Fruit fly (Drosophila melanogaster) whole organism, embryonic: ENCODE data around the gene mthl1.

Source experiments
- Aef1 ChIP-seq: fragments of 200-800 bp; sonication (Bioruptor generic); IDR thresholded peaks from 3 replicates; pipeline ENCODE4 v1.3.6; 2022; ENCODE audit warnings: missing biosample characterization, missing genetic modification characterization
- B-H2 ChIP-seq: fragments of 200-800 bp; sonication (Bioruptor generic); optimal IDR thresholded peaks from 2 replicates; lab custom pipeline; 2018; ENCODE audit warnings: missing biosample characterization, mild to moderate bottlenecking, missing genetic modification characterization
- Bgb ChIP-seq: fragments of 200-800 bp; sonication (Bioruptor generic); IDR thresholded peaks from 2 replicates; pipeline ENCODE4 v1.3.6; 2022; ENCODE audit warnings: missing biosample characterization, missing genetic modification characterization; ENCODE audit not compliant: partially characterized antibody
- CG1024 ChIP-seq: fragments of 200-800 bp; sonication (Bioruptor generic); IDR thresholded peaks from 2 replicates; pipeline ENCODE4 v1.3.6; 2022; ENCODE audit warnings: missing biosample characterization, missing genetic modification characterization
- CG10321 ChIP-seq: fragments of 200-800 bp; sonication (Bioruptor generic); IDR thresholded peaks from 2 replicates; pipeline ENCODE4 v1.3.6; 2022; ENCODE audit warnings: missing biosample characterization, missing genetic modification characterization
- CG10366 ChIP-seq: fragments of 200-800 bp; sonication (Bioruptor generic); IDR thresholded peaks from 2 replicates; pipeline ENCODE4 v1.3.6; 2022; ENCODE audit warnings: missing biosample characterization, missing genetic modification characterization
- CG10654 ChIP-seq: fragments of 200-800 bp; sonication (Bioruptor generic); optimal IDR thresholded peaks from 2 replicates; lab custom pipeline; 2016; ENCODE audit warnings: missing biosample characterization, missing genetic modification characterization
- CG12219 ChIP-seq: fragments of 200-800 bp; sonication (Bioruptor generic); optimal IDR thresholded peaks from 3 replicates; lab custom pipeline; 2018; ENCODE audit warnings: missing biosample characterization, mild to moderate bottlenecking, missing genetic modification characterization
- CG12391 ChIP-seq: fragments of 200-800 bp; sonication (Bioruptor generic); optimal IDR thresholded peaks from 3 replicates; lab custom pipeline; 2018; ENCODE audit warnings: missing biosample characterization, mild to moderate bottlenecking, missing genetic modification characterization, moderate library complexity
- CG12769 ChIP-seq: fragments of 200-800 bp; sonication (Bioruptor generic); optimal IDR thresholded peaks from 2 replicates; lab custom pipeline; 2019; ENCODE audit warnings: missing biosample characterization, mild to moderate bottlenecking, missing genetic modification characterization, moderate library complexity
- CG13296 ChIP-seq: fragments of 200-800 bp; sonication (Bioruptor generic); optimal IDR thresholded peaks from 3 replicates; lab custom pipeline; 2018; ENCODE audit warnings: missing biosample characterization, mild to moderate bottlenecking, missing genetic modification characterization
- CG16863 ChIP-seq: fragments of 200-800 bp; sonication (Bioruptor generic); optimal IDR thresholded peaks from 3 replicates; lab custom pipeline; 2016; ENCODE audit warnings: missing biosample characterization, missing genetic modification characterization
- CG17912 ChIP-seq: fragments of 200-800 bp; sonication (Bioruptor generic); optimal IDR thresholded peaks from 2 replicates; lab custom pipeline; 2018; ENCODE audit warnings: missing biosample characterization, mild to moderate bottlenecking, missing genetic modification characterization
- CG1832 ChIP-seq: fragments of 200-800 bp; sonication (Bioruptor generic); optimal IDR thresholded peaks from 2 replicates; lab custom pipeline; 2017; ENCODE audit warnings: missing biosample characterization, mild to moderate bottlenecking, missing genetic modification characterization, inconsistent platforms
- CG2199 ChIP-seq: fragments of 200-800 bp; sonication (Bioruptor generic); IDR thresholded peaks from 3 replicates; pipeline ENCODE4 v1.3.6; 2022; ENCODE audit warnings: missing biosample characterization, missing genetic modification characterization
- CG31224 ChIP-seq: fragments of 200-800 bp; sonication (Bioruptor generic); IDR thresholded peaks from 2 replicates; pipeline ENCODE4 v1.3.6; 2022; ENCODE audit warnings: missing biosample characterization, missing genetic modification characterization
- CG32772 ChIP-seq: fragments of 200-800 bp; sonication (Bioruptor generic); IDR thresholded peaks from 2 replicates; pipeline ENCODE4 v1.3.6; 2022; ENCODE audit warnings: missing biosample characterization, missing genetic modification characterization
- CG33557 ChIP-seq: fragments of 200-800 bp; sonication (Bioruptor generic); optimal IDR thresholded peaks from 2 replicates; lab custom pipeline; 2019; ENCODE audit warnings: missing biosample characterization, mild to moderate bottlenecking, missing genetic modification characterization, moderate library complexity
- CG5180 ChIP-seq: fragments of 200-800 bp; sonication (Bioruptor generic); optimal IDR thresholded peaks from 3 replicates; lab custom pipeline; 2017; ENCODE audit warnings: missing biosample characterization, missing genetic modification characterization, mild to moderate bottlenecking, moderate library complexity, missing genetic modification reagents
- CG6254 ChIP-seq: fragments of 200-800 bp; sonication (Bioruptor generic); optimal IDR thresholded peaks from 3 replicates; lab custom pipeline; 2017; ENCODE audit warnings: mild to moderate bottlenecking, missing biosample characterization, missing genetic modification reagents, missing genetic modification characterization
- CG7745 ChIP-seq: fragments of 200-800 bp; sonication (Bioruptor generic); optimal IDR thresholded peaks from 2 replicates; lab custom pipeline; 2018; ENCODE audit warnings: missing biosample characterization, mild to moderate bottlenecking, missing genetic modification characterization, moderate library complexity
- CG8290 ChIP-seq, 3 experiments: fragments of 200-800 bp; sonication (Bioruptor generic); optimal IDR thresholded peaks; 2 replicates each; lab custom pipeline; 2016 to 2019; ENCODE audit warnings: missing biosample characterization in 3 of 3, missing genetic modification characterization in 3 of 3, mild to moderate bottlenecking in 2 of 3, moderate library complexity in 1 of 3
- CG9609 ChIP-seq: fragments of 200-800 bp; sonication (Bioruptor generic); optimal IDR thresholded peaks from 3 replicates; lab custom pipeline; 2016; ENCODE audit warnings: missing biosample characterization, missing genetic modification characterization
- CrebB ChIP-seq: fragments of 200-800 bp; sonication (Bioruptor generic); optimal IDR thresholded peaks from 3 replicates; lab custom pipeline; 2018; ENCODE audit warnings: missing biosample characterization, mild to moderate bottlenecking, missing genetic modification characterization
- D19A ChIP-seq: fragments of 200-800 bp; optimal IDR thresholded peaks from 3 replicates; lab custom pipeline; 2019; ENCODE audit warnings: missing biosample characterization, mild to moderate bottlenecking, missing genetic modification characterization, moderate library complexity
- Dip3 ChIP-seq: fragments of 200-800 bp; sonication (Bioruptor generic); optimal IDR thresholded peaks from 3 replicates; lab custom pipeline; 2016; ENCODE audit warnings: missing biosample characterization, missing genetic modification characterization
- Dll ChIP-seq: fragments of 200-800 bp; sonication (Bioruptor generic); IDR thresholded peaks from 4 replicates; pipeline ENCODE4 v1.3.6; 2022; ENCODE audit warnings: missing biosample characterization, missing genetic modification characterization; ENCODE audit not compliant: partially characterized antibody
- Doc2 ChIP-seq: fragments of 200-800 bp; sonication (Bioruptor generic); IDR thresholded peaks from 2 replicates; pipeline ENCODE4 v1.3.6; 2022; ENCODE audit warnings: missing biosample characterization, missing genetic modification characterization
- Dref ChIP-seq: fragments of 200-800 bp; sonication (Bioruptor generic); IDR thresholded peaks from 2 replicates; pipeline ENCODE4 v1.3.6; 2022; ENCODE audit warnings: missing biosample characterization, missing genetic modification characterization
- Elba2 ChIP-seq: fragments of 200-800 bp; sonication (Bioruptor generic); optimal IDR thresholded peaks from 3 replicates; lab custom pipeline; 2016; ENCODE audit warnings: missing biosample characterization, missing genetic modification characterization
- Fer1 ChIP-seq: fragments of 200-800 bp; sonication (Bioruptor generic); optimal IDR thresholded peaks from 2 replicates; lab custom pipeline; 2017; ENCODE audit warnings: missing biosample characterization, mild to moderate bottlenecking, missing genetic modification characterization
- Lpt ChIP-seq: fragments of >200 bp; optimal IDR thresholded peaks from 2 replicates; lab custom pipeline; 2018; ENCODE audit warnings: missing biosample characterization, missing genetic modification characterization
- MESR4 ChIP-seq: fragments of 200-800 bp; sonication (Bioruptor generic); optimal IDR thresholded peaks from 2 replicates; lab custom pipeline; 2018; ENCODE audit warnings: missing biosample characterization, mild to moderate bottlenecking, missing genetic modification characterization, moderate library complexity
- NC2β ChIP-seq: fragments of 200-800 bp; sonication (Bioruptor generic); optimal IDR thresholded peaks from 2 replicates; lab custom pipeline; 2016; ENCODE audit warnings: missing biosample characterization, missing genetic modification characterization
- Neu2 ChIP-seq: fragments of 200-800 bp; sonication (Bioruptor generic); optimal IDR thresholded peaks from 3 replicates; lab custom pipeline; 2016; ENCODE audit warnings: missing biosample characterization, missing genetic modification characterization, borderline replicate concordance
- Nf-YA ChIP-seq: fragments of 200-800 bp; sonication (Bioruptor generic); IDR thresholded peaks from 2 replicates; pipeline ENCODE4 v1.3.6; 2022; ENCODE audit warnings: missing biosample characterization, missing genetic modification characterization
- Sox102F ChIP-seq: fragments of 200-800 bp; sonication (Bioruptor generic); optimal IDR thresholded peaks from 2 replicates; lab custom pipeline; 2018; ENCODE audit warnings: missing biosample characterization, mild to moderate bottlenecking, missing genetic modification characterization, moderate library complexity
- YL-1 ChIP-seq: fragments of 200-800 bp; sonication (Bioruptor generic); optimal IDR thresholded peaks from 3 replicates; lab custom pipeline; 2017; ENCODE audit warnings: missing biosample characterization, mild to moderate bottlenecking, missing genetic modification characterization
- ab ChIP-seq: fragments of 200-800 bp; sonication (Bioruptor generic); optimal IDR thresholded peaks from 2 replicates; lab custom pipeline; 2016; ENCODE audit warnings: missing biosample characterization, missing genetic modification characterization
- chinmo ChIP-seq: fragments of 200-800 bp; sonication (Bioruptor generic); IDR thresholded peaks from 4 replicates; pipeline ENCODE4 v1.3.6; 2022; ENCODE audit warnings: missing biosample characterization, missing genetic modification characterization; ENCODE audit not compliant: partially characterized antibody
- dati ChIP-seq: fragments of 200-800 bp; sonication (Bioruptor generic); IDR thresholded peaks from 2 replicates; pipeline ENCODE4 v1.3.6; 2022; ENCODE audit warnings: missing biosample characterization, missing genetic modification characterization
- en ChIP-seq: fragments of 200-800 bp; sonication (Bioruptor generic); optimal IDR thresholded peaks from 2 replicates; lab custom pipeline; 2016; ENCODE audit warnings: missing biosample characterization, missing genetic modification characterization
- eve ChIP-seq, 2 experiments: fragments of >200 bp; optimal IDR thresholded peaks; 2 replicates each; lab custom pipeline; 2017; ENCODE audit warnings: missing biosample characterization in 2 of 2, missing genetic modification characterization in 2 of 2
- lilli ChIP-seq: fragments of 200-800 bp; sonication (Bioruptor generic); optimal IDR thresholded peaks from 3 replicates; lab custom pipeline; 2016; ENCODE audit warnings: missing biosample characterization, missing genetic modification characterization
- lola ChIP-seq, 3 experiments: fragments of >200 bp in 2 of 3; fragments of 200-800 bp in 1 of 3; sonication (Bioruptor generic) in 1 of 3; optimal IDR thresholded peaks; 2 replicates each; lab custom pipeline; 2017 to 2019; ENCODE audit warnings: missing biosample characterization in 3 of 3, missing genetic modification characterization in 3 of 3, mild to moderate bottlenecking in 1 of 3, moderate library complexity in 1 of 3
- nerfin-1 ChIP-seq: fragments of 200-800 bp; sonication (Bioruptor generic); optimal IDR thresholded peaks from 3 replicates; lab custom pipeline; 2019; ENCODE audit warnings: missing biosample characterization, mild to moderate bottlenecking, missing genetic modification characterization, moderate library complexity
- nom ChIP-seq: fragments of 200-800 bp; sonication (Bioruptor generic); optimal IDR thresholded peaks from 2 replicates; lab custom pipeline; 2017; ENCODE audit warnings: missing biosample characterization, missing genetic modification characterization, mild to moderate bottlenecking, moderate library complexity, missing genetic modification reagents
- sob ChIP-seq: fragments of 200-800 bp; sonication (Bioruptor generic); IDR thresholded peaks from 2 replicates; pipeline ENCODE4 v1.3.6; 2022; ENCODE audit warnings: missing biosample characterization, missing genetic modification characterization
- stwl ChIP-seq: fragments of 200-800 bp; sonication (Bioruptor generic); optimal IDR thresholded peaks from 3 replicates; lab custom pipeline; 2018; ENCODE audit warnings: missing biosample characterization, mild to moderate bottlenecking, missing genetic modification characterization, moderate library complexity
- wdn ChIP-seq: fragments of 200-800 bp; sonication (Bioruptor generic); IDR thresholded peaks from 2 replicates; pipeline ENCODE4 v1.3.6; 2022; ENCODE audit warnings: missing biosample characterization, missing genetic modification characterization
- wek ChIP-seq: fragments of 200-800 bp; sonication (Bioruptor generic); optimal IDR thresholded peaks from 3 replicates; lab custom pipeline; 2018; ENCODE audit warnings: missing biosample characterization, mild to moderate bottlenecking, missing genetic modification characterization, moderate library complexity
- z ChIP-seq: fragments of 200-800 bp; sonication (Bioruptor generic); IDR thresholded peaks from 3 replicates; pipeline ENCODE4 v1.3.6; 2022; ENCODE audit warnings: missing biosample characterization, missing genetic modification characterization

The mthl1 gene

DNA sequence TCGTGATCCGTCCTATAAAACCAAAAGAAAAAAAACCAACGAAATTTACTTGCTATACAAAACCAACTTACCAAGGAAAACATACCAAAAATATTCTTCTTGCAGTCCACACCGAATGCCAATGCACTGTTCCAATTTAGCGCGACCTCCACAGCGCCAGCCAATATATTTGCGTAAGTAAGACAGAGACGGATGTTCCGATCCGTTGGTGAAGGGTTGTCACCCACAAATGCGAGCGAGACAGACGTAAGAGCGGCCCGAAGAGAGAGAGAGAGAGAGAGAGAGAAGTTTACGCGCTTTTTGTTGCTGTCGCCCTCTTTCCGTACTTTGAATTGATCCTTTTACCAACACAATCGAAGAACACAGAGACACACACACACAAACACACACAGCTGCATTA lies 32.9 kb upstream of the mthl1 start (continued):
- no peak for TF ChIP-seq Dref (GFP tag; lab: Robert Waterston, UW)
- TF ChIP-seq Nf-YA (GFP tag; lab: Robert Waterston, UW): no peak
- no peak for TF ChIP-seq Dip3
- TF ChIP-seq Lpt: no peak
- peak; percentile 81 for TF ChIP-seq CG10321 (GFP tag; lab: Robert Waterston, UW)
- TF ChIP-seq CG10366 (GFP tag; lab: Robert Waterston, UW): no peak
- no peak for TF ChIP-seq CG10654
- TF ChIP-seq CG6254: no peak
- TF ChIP-seq Neu2: no peak
- peak; percentile 92 for TF ChIP-seq CG1832
- no peak for TF ChIP-seq eve (GFP tag; optimal IDR thresholded peaks at IDR 0.05; lab: Kevin White, UChicago)
- no peak for TF ChIP-seq Fer1 (GFP tag; lab: Kevin White, UChicago)
- TF ChIP-seq sob (GFP tag; lab: Robert Waterston, UW): no peak
- no peak for TF ChIP-seq Bgb (GFP tag; lab: Robert Waterston, UW)
- TF ChIP-seq dati (GFP tag; lab: Robert Waterston, UW): no peak
- no peak for TF ChIP-seq CG16863 (GFP tag; lab: Kevin White, UChicago)
- no peak for TF ChIP-seq CG33557 (GFP tag; lab: Kevin White, UChicago)
- TF ChIP-seq nerfin-1: peak; percentile 84
- peak; percentile 73; the same call in 1 of the 3 replicates for TF ChIP-seq CG2199
- no peak for TF ChIP-seq z
- no peak for TF ChIP-seq en (GFP tag; lab: Kevin White, UChicago)
- peak; percentile 35 for TF ChIP-seq nom (GFP tag; lab: Kevin White, UChicago)
- TF ChIP-seq stwl (tag; lab: Kevin White, UChicago): peak; percentile 7
- no peak for TF ChIP-seq Aef1
- no peak for TF ChIP-seq B-H2 (GFP tag; lab: Kevin White, UChicago)
- TF ChIP-seq wdn: no peak
- TF ChIP-seq D19A (tag; lab: Kevin White, UChicago): peak; percentile 87
- TF ChIP-seq MESR4 (GFP tag; lab: Kevin White, UChicago): no peak
- peak; percentile 1 for TF ChIP-seq CG8290 (GFP tag; optimal IDR thresholded peaks at IDR 0.05; lab: Kevin White, UChicago)
- TF ChIP-seq CG8290 (tag; optimal IDR thresholded peaks at IDR 0.05; lab: Kevin White, UChicago): no peak
- TF ChIP-seq CG13296 (GFP tag; lab: Kevin White, UChicago): no peak
- TF ChIP-seq wek (GFP tag; lab: Kevin White, UChicago): no peak
- no peak for TF ChIP-seq CG12769 (tag; lab: Kevin White, UChicago)

DNA sequence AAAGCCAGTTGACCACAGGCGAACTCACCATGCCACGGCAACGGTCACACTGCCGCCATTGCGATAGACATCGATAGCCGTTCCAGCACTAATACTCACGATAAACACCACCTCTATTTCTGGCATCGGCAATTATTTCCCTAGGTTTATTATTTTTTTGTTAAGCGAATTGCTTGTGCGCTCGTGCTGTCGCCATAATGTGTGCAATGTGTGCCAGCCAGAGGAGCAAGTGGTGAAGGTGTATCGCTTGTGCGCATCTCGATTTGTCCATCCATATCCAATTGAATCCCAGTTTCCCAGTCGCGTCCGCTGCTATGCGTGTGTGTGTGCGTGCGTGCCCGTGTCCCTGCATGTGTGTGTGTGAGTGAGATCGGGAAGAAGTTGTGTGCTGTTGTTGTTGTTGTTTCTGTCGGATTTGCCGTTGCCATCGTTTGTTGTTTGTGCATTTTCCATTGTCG lies 30.1 kb upstream of the mthl1 start, which contains the start of gene mbt:
Gene mbt, plus strand, starts transcription at position 85 of the 458 bp plus-strand sequence.
- TF ChIP-seq CG12391 (tag; lab: Kevin White, UChicago) (peak; percentile 28), CrebB (tag; lab: Kevin White, UChicago) (peak; percentile 11), ab (GFP tag; lab: Kevin White, UChicago) (no peak), CG9609 (peak; percentile 40), Doc2 (GFP tag; lab: Robert Waterston, UW) (no peak), CG5180 (no peak), CG31224 (GFP tag; lab: Robert Waterston, UW) (no peak), chinmo (GFP tag; lab: Robert Waterston, UW) (peak; percentile 76; the same call in 1 of the 4 replicates), lilli (peak; percentile 29), NC2β (GFP tag; lab: Kevin White, UChicago) (peak; percentile 18), CG7745 (tag; lab: Kevin White, UChicago) (no peak), Dll (GFP tag; lab: Robert Waterston, UW) (peak; percentile 88), CG12219 (no peak), CG17912 (GFP tag; lab: Kevin White, UChicago) (peak; percentile 16), lola (GFP tag; optimal IDR thresholded peaks at IDR 0.05; lab: Kevin White, UChicago) (no peak), CG1024 (GFP tag; lab: Robert Waterston, UW) (no peak), Elba2 (GFP tag; lab: Kevin White, UChicago) (peak; percentile 64), CG32772 (GFP tag; lab: Robert Waterston, UW) (no peak), YL-1 (GFP tag; lab: Kevin White, UChicago) (peak; percentile 83), Sox102F (GFP tag; lab: Kevin White, UChicago) (no peak)
